Worm (Caenorhabditis elegans): ENCODE measurements around the gene Y39B6A.5.

Gene Y39B6A.5

DNA sequence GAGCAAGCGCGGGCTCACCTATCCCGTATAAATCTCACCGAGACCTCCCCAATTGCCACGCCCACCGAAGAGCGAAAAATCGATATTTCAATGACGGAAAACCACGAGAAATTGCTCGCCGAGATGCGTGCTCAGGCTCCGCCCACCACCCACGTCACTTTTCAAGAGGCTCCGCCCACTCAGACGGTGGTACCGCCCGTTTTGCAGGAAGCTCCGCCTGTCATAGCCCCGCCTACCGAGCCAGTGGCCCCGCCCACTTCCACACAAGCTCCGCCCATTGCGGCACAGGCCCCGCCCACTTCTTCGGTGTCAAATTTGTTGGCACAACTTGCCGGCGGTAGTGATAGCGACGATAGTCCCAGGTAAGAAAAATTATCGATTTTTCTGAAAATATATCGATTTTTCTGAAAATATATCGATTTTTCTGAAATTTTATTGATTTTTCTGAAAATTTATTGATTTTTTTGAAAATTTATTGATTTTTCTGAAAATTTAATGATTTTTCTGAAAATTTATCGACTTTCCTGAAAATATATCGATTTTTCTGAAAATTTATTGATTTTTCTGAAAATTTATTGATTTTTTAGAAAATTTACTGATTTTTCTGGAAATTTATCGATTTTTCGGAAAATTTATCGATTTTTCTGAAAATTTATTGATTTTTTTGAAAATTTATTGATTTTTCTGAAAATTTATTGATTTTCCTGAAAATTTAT, 29.0 kb downstream of the Y39B6A.5 start:
- TF ChIP-seq ceh-28 (tag; optimal IDR thresholded peaks at IDR 0.05) (peak; percentile 72), ceh-16 (tag; optimal IDR thresholded peaks at IDR 0.05) (no peak)

DNA sequence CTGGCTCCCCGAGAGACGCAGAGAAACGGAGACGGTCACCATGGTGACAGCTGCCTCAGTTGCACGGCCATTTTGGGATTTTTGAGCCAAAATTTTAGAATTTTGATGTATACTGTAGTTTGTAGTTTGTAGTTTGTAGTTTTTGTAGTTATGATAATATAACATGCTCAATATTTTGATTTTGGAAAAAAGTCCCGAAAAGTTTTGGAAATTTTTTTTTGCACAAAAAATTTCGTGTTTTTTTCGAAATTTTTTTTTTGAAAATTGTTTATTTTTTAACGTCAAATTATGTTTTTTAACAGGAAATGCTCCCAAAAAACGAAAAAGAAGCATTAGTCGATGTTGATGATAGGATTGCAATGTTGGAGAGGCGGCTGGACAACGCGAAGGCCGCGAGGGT, 31.5 kb downstream of the Y39B6A.5 start, which contains the start of gene dyf-17:
dyf-17 (plus strand) TSS at position 301 of the 400 bp plus-strand sequence.
- TF ChIP-seq ZK546.5 (tag; optimal IDR thresholded peaks at IDR 0.05) (no peak), pqm-1 (tag; optimal IDR thresholded peaks at IDR 0.05) (no peak), mdl-1 (tag; optimal IDR thresholded peaks at IDR 0.05) (no peak), eor-1 (tag; optimal IDR thresholded peaks at IDR 0.05) (no peak), mml-1 (tag; optimal IDR thresholded peaks at IDR 0.05) (no peak), nhr-11 (tag; optimal IDR thresholded peaks at IDR 0.05) (no peak), nhr-76 (tag; optimal IDR thresholded peaks at IDR 0.05) (no peak), lin-39 (tag; optimal IDR thresholded peaks at IDR 0.05) (no peak), pha-4 (tag; optimal IDR thresholded peaks at IDR 0.05) (no peak), hmg-11 (tag; optimal IDR thresholded peaks at IDR 0.05) (no peak), ceh-28 (tag; optimal IDR thresholded peaks at IDR 0.05) (no peak), nhr-28 (tag; optimal IDR thresholded peaks at IDR 0.05) (no peak), fos-1 (tag; optimal IDR thresholded peaks at IDR 0.05) (no peak), unc-62 (GFP tag; optimal IDR thresholded peaks at IDR 0.05) (no peak), zag-1 (tag; optimal IDR thresholded peaks at IDR 0.05) (no peak), ztf-11 (tag; optimal IDR thresholded peaks at IDR 0.05) (no peak), elt-3 (tag; optimal IDR thresholded peaks at IDR 0.05) (no peak), lin-15B (tag; optimal IDR thresholded peaks at IDR 0.05) (no peak), ceh-16 (tag; optimal IDR thresholded peaks at IDR 0.05) (no peak)

DNA sequence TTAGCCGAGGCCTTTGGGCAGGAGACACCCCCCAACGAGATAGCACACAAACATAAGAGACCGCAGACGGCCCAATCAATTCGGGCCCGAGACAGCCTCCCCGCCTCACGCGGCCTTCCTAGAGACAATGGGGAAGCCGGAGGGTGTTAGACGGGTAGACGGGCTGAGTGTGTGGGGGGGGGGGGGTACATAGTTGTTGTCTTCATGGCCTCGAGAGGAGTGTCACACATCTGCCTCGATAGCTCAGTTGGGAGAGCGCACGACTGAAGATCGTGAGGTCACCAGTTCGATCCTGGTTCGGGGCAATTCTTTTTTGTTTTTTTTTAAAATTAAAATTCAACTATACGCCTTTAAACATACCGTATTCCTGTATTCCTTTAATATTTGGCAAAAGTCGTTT, 32.9 kb downstream of the Y39B6A.5 start:
- TF ChIP-seq elt-2 (tag; optimal IDR thresholded peaks at IDR 0.05) (peak; percentile 31), pha-4 (tag; optimal IDR thresholded peaks at IDR 0.05) (peak; percentile 13), tbx-2 (tag; optimal IDR thresholded peaks at IDR 0.05) (peak; percentile 20), nfya-1 (tag; optimal IDR thresholded peaks at IDR 0.05; ENCODE audit: insufficient read depth) (peak; percentile 63), nhr-11 (tag; optimal IDR thresholded peaks at IDR 0.05) (no peak), fkh-10 (GFP tag; optimal IDR thresholded peaks at IDR 0.05) (no peak), nhr-43 (tag; optimal IDR thresholded peaks at IDR 0.05; ENCODE audit: poor library complexity, severe bottlenecking) (no peak), ceh-28 (tag; optimal IDR thresholded peaks at IDR 0.05) (peak; percentile 69), fkh-2 (tag; optimal IDR thresholded peaks at IDR 0.05) (no peak), lin-39 (tag; optimal IDR thresholded peaks at IDR 0.05) (peak; percentile 87), hmg-11 (tag; optimal IDR thresholded peaks at IDR 0.05) (peak; percentile 95), skn-1 (tag; optimal IDR thresholded peaks at IDR 0.05) (peak; percentile 23)

DNA sequence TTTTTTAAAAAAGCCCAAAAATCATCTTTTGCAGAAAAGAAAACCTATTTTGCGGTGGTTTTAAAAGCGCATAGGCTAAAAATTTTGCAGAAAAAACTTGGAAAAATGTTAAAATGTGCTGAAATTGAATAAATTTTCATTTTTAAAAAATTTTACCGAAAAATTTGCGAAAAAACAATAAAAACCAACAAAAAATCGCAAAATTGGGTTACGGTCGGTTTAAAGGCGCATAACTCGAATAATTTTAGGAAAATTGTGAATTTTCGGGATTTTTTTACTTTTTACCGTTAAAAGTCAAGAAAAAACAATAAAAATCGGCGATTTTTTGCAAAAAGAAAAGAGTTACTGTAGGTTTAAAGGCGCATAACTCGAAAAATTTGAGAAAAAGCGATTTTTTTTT, 33.4 kb downstream of the Y39B6A.5 start:
- no peak for TF ChIP-seq egl-27 (tag; optimal IDR thresholded peaks at IDR 0.05)
- no peak for TF ChIP-seq nhr-28 (tag; optimal IDR thresholded peaks at IDR 0.05)
- no peak for TF ChIP-seq nhr-23 (tag; optimal IDR thresholded peaks at IDR 0.05)
- no peak for TF ChIP-seq ceh-82 (tag; optimal IDR thresholded peaks at IDR 0.05)
- no peak for TF ChIP-seq eor-1 (tag; optimal IDR thresholded peaks at IDR 0.05)
- no peak for TF ChIP-seq unc-39 (tag; optimal IDR thresholded peaks at IDR 0.05)
- no peak for TF ChIP-seq fos-1 (tag; optimal IDR thresholded peaks at IDR 0.05)
- TF ChIP-seq nhr-11 (tag; optimal IDR thresholded peaks at IDR 0.05): no peak
- TF ChIP-seq nhr-12 (tag; optimal IDR thresholded peaks at IDR 0.05): no peak
- TF ChIP-seq ztf-11 (tag; optimal IDR thresholded peaks at IDR 0.05): no peak
- TF ChIP-seq fkh-10 (GFP tag; optimal IDR thresholded peaks at IDR 0.05): no peak
- no peak for TF ChIP-seq elt-2 (tag; optimal IDR thresholded peaks at IDR 0.05)
- TF ChIP-seq ztf-4 (tag; optimal IDR thresholded peaks at IDR 0.05): no peak
- TF ChIP-seq ama-1 (optimal IDR thresholded peaks at IDR 0.05): no peak

DNA sequence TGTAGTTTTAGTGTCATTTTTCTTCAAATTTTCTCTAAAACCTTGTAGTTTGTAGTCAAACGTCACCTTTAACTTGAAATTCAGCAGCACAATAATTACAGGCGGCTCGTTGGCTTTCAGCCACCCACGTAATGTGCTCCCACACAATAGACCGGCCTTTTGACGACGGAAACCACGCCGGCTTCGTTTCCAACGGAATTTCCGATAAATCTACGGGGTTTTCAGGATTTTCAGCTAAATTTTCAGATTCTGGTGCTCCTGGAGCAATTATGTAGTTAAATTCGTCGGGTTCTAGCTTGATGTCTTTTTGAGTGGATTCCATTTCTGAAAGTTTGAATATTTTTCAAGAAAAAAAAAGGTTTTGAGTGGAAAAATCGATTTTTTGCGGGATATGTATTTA, 34.1 kb downstream of the Y39B6A.5 start, which contains the start of gene bed-1:
bed-1 (minus strand) TSS at position 337 of the 400 bp plus-strand sequence.
- no peak for TF ChIP-seq nhr-43 (tag; optimal IDR thresholded peaks at IDR 0.05; ENCODE audit: poor library complexity, severe bottlenecking)

Data from whole organism, L3 larva.